Worm (Caenorhabditis elegans) whole organism, L2 larva: ENCODE measurements around the gene C25F6.1.

ENCODE experiments used
- F13H6.1 ChIP-seq: sonication (generic microtip); optimal IDR thresholded peaks from 2 replicates; lab custom pipeline; 2016; ENCODE audit warnings: missing genetic modification characterization, missing compliant biosample characterization
- ZK546.5 ChIP-seq: sonication (generic microtip); optimal IDR thresholded peaks from 2 replicates; lab custom pipeline; 2017; ENCODE audit warnings: missing biosample characterization, missing genetic modification characterization
- blmp-1 ChIP-seq: sonication (generic microtip); optimal IDR thresholded peaks from 2 replicates; lab custom pipeline; 2017; ENCODE audit warnings: missing genetic modification characterization, mild to moderate bottlenecking, missing compliant biosample characterization, antibody characterized with exemption, moderate library complexity; ENCODE audit not compliant: insufficient read depth
- dmd-4 ChIP-seq: sonication (generic microtip); optimal IDR thresholded peaks from 2 replicates; lab custom pipeline; 2017; ENCODE audit warnings: missing biosample characterization, missing genetic modification characterization
- nhr-10 ChIP-seq: sonication (generic microtip); optimal IDR thresholded peaks from 2 replicates; lab custom pipeline; 2017; ENCODE audit warnings: missing biosample characterization, missing genetic modification characterization
- nhr-21 ChIP-seq: fragments of 150-350 bp; optimal IDR thresholded peaks from 2 replicates; lab custom pipeline; 2014; ENCODE audit warnings: missing biosample characterization, missing genetic modification characterization
- nhr-23 ChIP-seq: fragments of 150-350 bp; optimal IDR thresholded peaks from 2 replicates; lab custom pipeline; 2014; ENCODE audit warnings: missing biosample characterization, missing genetic modification reagents, missing genetic modification characterization
- nhr-237 ChIP-seq: fragments of 150-350 bp; optimal IDR thresholded peaks from 2 replicates; lab custom pipeline; 2014; ENCODE audit warnings: missing biosample characterization, missing genetic modification characterization
- nhr-25 ChIP-seq: fragments of 150-350 bp; sonication (generic microtip); optimal IDR thresholded peaks from 3 replicates; lab custom pipeline; 2014; ENCODE audit warnings: missing biosample characterization, missing genetic modification characterization
- nhr-77 ChIP-seq: fragments of 150-350 bp; optimal IDR thresholded peaks from 2 replicates; lab custom pipeline; 2014; ENCODE audit warnings: missing biosample characterization, missing genetic modification characterization
- ztf-11 ChIP-seq: sonication (generic microtip); optimal IDR thresholded peaks from 2 replicates; lab custom pipeline; 2017; ENCODE audit warnings: missing biosample characterization, missing genetic modification characterization

ce11 chrX:5476357-5476756, 9.9 kb upstream of the C25F6.1 start:
- TF ChIP-seq nhr-10 (tag; lab: Kevin White, UChicago): no peak
- no peak for TF ChIP-seq blmp-1 (tag; lab: Kevin White, UChicago)
- no peak for TF ChIP-seq nhr-237
- no peak for TF ChIP-seq nhr-25 (tag; lab: Kevin White, UChicago)
- TF ChIP-seq F13H6.1 (tag; lab: Kevin White, UChicago): no peak
- TF ChIP-seq dmd-4 (tag; lab: Kevin White, UChicago): no peak
- no peak for TF ChIP-seq nhr-23 (tag; lab: Kevin White, UChicago)
- no peak for TF ChIP-seq nhr-21 (tag; lab: Kevin White, UChicago)
- no peak for TF ChIP-seq ZK546.5
- no peak for TF ChIP-seq ztf-11 (tag; lab: Kevin White, UChicago)
- no peak for TF ChIP-seq nhr-77
